Fruit fly (Drosophila melanogaster) whole organism, embryonic: ENCODE results near the gene Arc42.
A peak's percentile ranks its signal among the peaks of the same experiment; 100 is the strongest.

Experiments used
- CG11398 ChIP-seq: fragments of 200-800 bp; sonication (Bioruptor generic); optimal IDR thresholded peaks from 2 replicates; lab custom pipeline; 2016; ENCODE audit warnings: missing biosample characterization, missing genetic modification characterization
- CG13296 ChIP-seq: fragments of 200-800 bp; sonication (Bioruptor generic); optimal IDR thresholded peaks from 3 replicates; lab custom pipeline; 2018; ENCODE audit warnings: missing biosample characterization, mild to moderate bottlenecking, missing genetic modification characterization
- CG17186 ChIP-seq: fragments of 200-800 bp; sonication (Bioruptor generic); optimal IDR thresholded peaks from 3 replicates; lab custom pipeline; 2017; ENCODE audit warnings: missing biosample characterization, missing genetic modification reagents, missing genetic modification characterization
- CG2116 ChIP-seq: fragments of 200-800 bp; sonication (Bioruptor generic); optimal IDR thresholded peaks from 3 replicates; lab custom pipeline; 2018; ENCODE audit warnings: missing biosample characterization, mild to moderate bottlenecking, missing genetic modification characterization
- CG2889 ChIP-seq: fragments of 200-800 bp; sonication (Bioruptor generic); IDR thresholded peaks from 3 replicates; pipeline ENCODE4 v1.3.6; 2022; ENCODE audit warnings: missing biosample characterization, missing genetic modification characterization
- CG32772 ChIP-seq: fragments of 200-800 bp; sonication (Bioruptor generic); IDR thresholded peaks from 2 replicates; pipeline ENCODE4 v1.3.6; 2022; ENCODE audit warnings: missing biosample characterization, missing genetic modification characterization
- CG3281 ChIP-seq: fragments of 200-800 bp; sonication (Bioruptor generic); optimal IDR thresholded peaks from 3 replicates; lab custom pipeline; 2017; ENCODE audit warnings: missing biosample characterization, mild to moderate bottlenecking, missing genetic modification characterization
- CG34422 ChIP-seq: fragments of 200-800 bp; sonication (Bioruptor generic); IDR thresholded peaks from 3 replicates; pipeline ENCODE4 v1.3.6; 2022; ENCODE audit warnings: missing biosample characterization, missing genetic modification characterization
- CG7963 ChIP-seq: fragments of 200-800 bp; sonication (Bioruptor generic); IDR thresholded peaks from 3 replicates; pipeline ENCODE4 v1.3.6; 2022; ENCODE audit warnings: missing biosample characterization, missing genetic modification characterization; ENCODE audit not compliant: partially characterized antibody
- CG8089 ChIP-seq: fragments of 200-800 bp; sonication (Bioruptor generic); optimal IDR thresholded peaks from 3 replicates; lab custom pipeline; 2016; ENCODE audit warnings: missing biosample characterization, missing genetic modification characterization
- CG8388 ChIP-seq: fragments of 200-800 bp; sonication (Bioruptor generic); optimal IDR thresholded peaks from 2 replicates; lab custom pipeline; 2019; ENCODE audit warnings: missing biosample characterization, mild to moderate bottlenecking, missing genetic modification characterization, moderate library complexity
- CG8478 ChIP-seq: fragments of >200 bp; optimal IDR thresholded peaks from 2 replicates; lab custom pipeline; 2018
- CG9817 ChIP-seq: fragments of 200-800 bp; sonication (Bioruptor generic); optimal IDR thresholded peaks from 2 replicates; lab custom pipeline; 2018; ENCODE audit warnings: missing biosample characterization, mild to moderate bottlenecking, missing genetic modification characterization, moderate library complexity
- Dll ChIP-seq: fragments of 200-800 bp; sonication (Bioruptor generic); IDR thresholded peaks from 4 replicates; pipeline ENCODE4 v1.3.6; 2022; ENCODE audit warnings: missing biosample characterization, missing genetic modification characterization; ENCODE audit not compliant: partially characterized antibody
- Dref ChIP-seq: fragments of 200-800 bp; sonication (Bioruptor generic); IDR thresholded peaks from 2 replicates; pipeline ENCODE4 v1.3.6; 2022; ENCODE audit warnings: missing biosample characterization, missing genetic modification characterization
- Hr51 ChIP-seq, 2 experiments: fragments of 200-800 bp; sonication (Bioruptor generic); optimal IDR thresholded peaks; 2 replicates in 1 of 2; 3 replicates in 1 of 2; lab custom pipeline; 2016 to 2018; ENCODE audit warnings: missing biosample characterization in 2 of 2, missing genetic modification characterization in 2 of 2, mild to moderate bottlenecking in 1 of 2, moderate library complexity in 1 of 2
- MTF-1 ChIP-seq: fragments of 200-800 bp; sonication (Bioruptor generic); optimal IDR thresholded peaks from 2 replicates; lab custom pipeline; 2018; ENCODE audit warnings: missing biosample characterization, mild to moderate bottlenecking, missing genetic modification characterization, borderline replicate concordance
- Mrtf ChIP-seq: fragments of 200-800 bp; sonication (Bioruptor generic); IDR thresholded peaks from 3 replicates; pipeline ENCODE4 v1.3.6; 2022; ENCODE audit warnings: missing biosample characterization, missing genetic modification characterization
- Neu2 ChIP-seq: fragments of 200-800 bp; sonication (Bioruptor generic); optimal IDR thresholded peaks from 3 replicates; lab custom pipeline; 2016; ENCODE audit warnings: missing biosample characterization, missing genetic modification characterization, borderline replicate concordance
- Oli ChIP-seq: fragments of 200-800 bp; sonication (Bioruptor generic); optimal IDR thresholded peaks from 2 replicates; lab custom pipeline; 2018; ENCODE audit warnings: missing biosample characterization, mild to moderate bottlenecking, missing genetic modification characterization, moderate library complexity
- Six4 ChIP-seq: fragments of 200-800 bp; sonication (Bioruptor generic); optimal IDR thresholded peaks from 2 replicates; lab custom pipeline; 2016; ENCODE audit warnings: missing biosample characterization, missing genetic modification characterization
- Sry-β ChIP-seq: fragments of 200-800 bp; sonication (Bioruptor generic); optimal IDR thresholded peaks from 2 replicates; lab custom pipeline; 2018; ENCODE audit warnings: missing biosample characterization, mild to moderate bottlenecking, missing genetic modification characterization, moderate library complexity
- Sry-δ ChIP-seq: fragments of 200-800 bp; sonication (Bioruptor generic); optimal IDR thresholded peaks from 2 replicates; lab custom pipeline; 2016; ENCODE audit warnings: missing biosample characterization, missing genetic modification characterization
- TFAM ChIP-seq: fragments of 200-800 bp; sonication (Bioruptor generic); optimal IDR thresholded peaks from 2 replicates; lab custom pipeline; 2017; ENCODE audit warnings: missing biosample characterization, missing genetic modification characterization, inconsistent platforms
- Usf ChIP-seq: fragments of 200-800 bp; sonication (Bioruptor generic); optimal IDR thresholded peaks from 2 replicates; lab custom pipeline; 2017; ENCODE audit warnings: missing genotype, missing biosample characterization, missing genetic modification characterization
- Xrp1 ChIP-seq: fragments of 200-800 bp; sonication (Bioruptor generic); IDR thresholded peaks from 2 replicates; pipeline ENCODE4 v1.3.6; 2022; ENCODE audit warnings: missing biosample characterization, missing genetic modification characterization
- bcd ChIP-seq: fragments of 200-800 bp; sonication (Bioruptor generic); optimal IDR thresholded peaks from 2 replicates; lab custom pipeline; 2017; ENCODE audit warnings: missing biosample characterization, mild to moderate bottlenecking, missing genetic modification characterization
- bigmax ChIP-seq: fragments of 200-800 bp; sonication (Bioruptor generic); optimal IDR thresholded peaks from 2 replicates; lab custom pipeline; 2018; ENCODE audit warnings: missing biosample characterization, mild to moderate bottlenecking, missing genetic modification characterization
- btn ChIP-seq: fragments of 200-800 bp; sonication (Bioruptor generic); optimal IDR thresholded peaks from 2 replicates; lab custom pipeline; 2016; ENCODE audit warnings: missing biosample characterization, missing genetic modification characterization
- crp ChIP-seq, 2 experiments: fragments of 200-800 bp; sonication (Bioruptor generic); optimal IDR thresholded peaks; 2 replicates in 1 of 2; 3 replicates in 1 of 2; lab custom pipeline; 2017; ENCODE audit warnings: missing biosample characterization in 2 of 2, missing genetic modification characterization in 2 of 2, mild to moderate bottlenecking in 1 of 2, moderate library complexity in 1 of 2
- fu2 ChIP-seq: fragments of 200-800 bp; sonication (Bioruptor generic); optimal IDR thresholded peaks from 2 replicates; lab custom pipeline; 2016; ENCODE audit warnings: missing biosample characterization, missing genetic modification characterization
- gcm2 ChIP-seq: fragments of 200-800 bp; sonication (Bioruptor generic); optimal IDR thresholded peaks from 2 replicates; lab custom pipeline; 2016; ENCODE audit warnings: missing biosample characterization, missing genetic modification characterization
- gt ChIP-seq: fragments of 200-800 bp; sonication (Bioruptor generic); IDR thresholded peaks from 2 replicates; pipeline ENCODE4 v1.3.6; 2022; ENCODE audit warnings: missing biosample characterization, missing genetic modification characterization
- ham ChIP-seq: fragments of 200-800 bp; sonication (Bioruptor generic); IDR thresholded peaks from 2 replicates; pipeline ENCODE4 v1.3.6; 2022; ENCODE audit warnings: missing biosample characterization, missing genetic modification characterization
- hbn ChIP-seq: fragments of 200-800 bp; sonication (Bioruptor generic); IDR thresholded peaks from 2 replicates; pipeline ENCODE4 v1.3.6; 2022; ENCODE audit warnings: missing biosample characterization, missing genetic modification characterization; ENCODE audit not compliant: partially characterized antibody
- kay ChIP-seq: fragments of 200-800 bp; sonication (Bioruptor generic); optimal IDR thresholded peaks from 2 replicates; lab custom pipeline; 2016; ENCODE audit warnings: missing biosample characterization, missing genetic modification characterization
- ken ChIP-seq: fragments of 200-800 bp; sonication (Bioruptor generic); IDR thresholded peaks from 3 replicates; pipeline ENCODE4 v1.3.6; 2022; ENCODE audit warnings: missing biosample characterization, missing genetic modification characterization
- lmd ChIP-seq: fragments of 200-800 bp; sonication (Bioruptor generic); IDR thresholded peaks from 2 replicates; pipeline ENCODE4 v1.3.6; 2022; ENCODE audit warnings: missing biosample characterization, missing genetic modification characterization
- mld ChIP-seq: fragments of 200-800 bp; sonication (Bioruptor generic); IDR thresholded peaks from 3 replicates; pipeline ENCODE4 v1.3.6; 2022; ENCODE audit warnings: missing biosample characterization, missing genetic modification characterization; ENCODE audit not compliant: partially characterized antibody
- peb ChIP-seq: fragments of 200-800 bp; sonication (Bioruptor generic); IDR thresholded peaks from 2 replicates; pipeline ENCODE4 v1.3.6; 2022; ENCODE audit warnings: missing biosample characterization, missing genetic modification characterization
- pfk ChIP-seq: fragments of 200-800 bp; sonication (Bioruptor generic); optimal IDR thresholded peaks from 2 replicates; lab custom pipeline; 2018; ENCODE audit warnings: missing biosample characterization, mild to moderate bottlenecking, missing genetic modification characterization, moderate library complexity
- pho ChIP-seq: fragments of 200-800 bp; sonication (Bioruptor generic); optimal IDR thresholded peaks from 2 replicates; lab custom pipeline; 2016; ENCODE audit warnings: missing biosample characterization, missing genetic modification characterization
- repo ChIP-seq: fragments of 200-800 bp; sonication (Bioruptor generic); optimal IDR thresholded peaks from 2 replicates; lab custom pipeline; 2016; ENCODE audit warnings: missing biosample characterization, missing genetic modification characterization
- sc ChIP-seq, 3 experiments: fragments of >200 bp in 2 of 3; fragments of 200-800 bp in 1 of 3; sonication (Bioruptor generic) in 1 of 3; optimal IDR thresholded peaks; 2 replicates in 2 of 3; 3 replicates in 1 of 3; lab custom pipeline; 2017; ENCODE audit warnings: mild to moderate bottlenecking in 1 of 3, missing biosample characterization in 1 of 3, missing genetic modification characterization in 1 of 3, missing genetic modification reagents in 1 of 3
- stwl ChIP-seq: fragments of 200-800 bp; sonication (Bioruptor generic); optimal IDR thresholded peaks from 3 replicates; lab custom pipeline; 2018; ENCODE audit warnings: missing biosample characterization, mild to moderate bottlenecking, missing genetic modification characterization, moderate library complexity
- tgo ChIP-seq: fragments of 200-800 bp; sonication (Bioruptor generic); IDR thresholded peaks from 3 replicates; pipeline ENCODE4 v1.3.6; 2022; ENCODE audit warnings: missing biosample characterization, missing genetic modification characterization
- vvl ChIP-seq: fragments of 200-800 bp; sonication (Bioruptor generic); IDR thresholded peaks from 2 replicates; pipeline ENCODE4 v1.3.6; 2022; ENCODE audit warnings: missing biosample characterization, missing genetic modification characterization
- zfh2 ChIP-seq: fragments of 200-800 bp; sonication (Bioruptor generic); optimal IDR thresholded peaks from 2 replicates; lab custom pipeline; 2016; ENCODE audit warnings: missing biosample characterization, missing genetic modification characterization

The Arc42 gene

DNA sequence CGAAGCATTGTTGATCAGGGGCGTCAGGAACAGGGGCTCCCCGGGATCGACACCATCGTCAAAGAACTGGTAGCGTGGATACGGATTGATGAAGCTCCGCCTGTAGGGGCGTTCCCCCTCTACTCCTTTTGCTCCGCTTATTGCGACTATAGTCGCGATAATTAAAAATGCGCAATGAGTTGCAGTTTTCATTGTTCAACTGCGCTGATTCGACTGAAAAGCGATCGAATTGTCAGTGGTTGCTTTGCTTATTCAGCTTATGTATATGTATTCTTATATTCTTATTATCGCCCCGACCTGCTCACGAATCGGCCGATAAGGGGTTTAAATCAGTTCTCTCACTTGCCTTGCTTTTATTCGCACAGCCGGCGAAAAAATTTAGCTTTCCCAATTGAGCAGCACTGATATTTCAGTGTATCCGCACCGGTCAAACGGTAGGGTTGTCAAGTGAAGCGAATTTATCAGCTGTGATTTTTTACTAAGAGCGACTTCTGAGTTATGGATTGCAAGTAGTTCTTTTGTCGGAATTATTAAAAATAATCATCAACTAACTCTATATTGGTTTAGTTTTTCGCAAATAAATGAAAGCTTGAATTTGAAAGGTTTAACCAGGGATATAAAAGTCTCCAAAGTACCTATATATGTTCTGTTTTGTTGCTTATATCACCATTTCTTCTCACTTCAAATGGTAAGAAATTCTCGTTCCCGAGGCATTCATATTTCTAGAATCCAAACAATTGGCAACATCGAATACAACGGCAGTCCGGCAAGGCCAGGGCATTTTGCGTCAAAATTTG lies 13.4 kb upstream of the Arc42 start, which contains the start of the genes CG4572 and CG4686 (continued):
- TF ChIP-seq hbn, result no peak
- peak; percentile 62 for TF ChIP-seq CG8388 (GFP tag; lab: Kevin White, UChicago)
- TF ChIP-seq CG17186 (GFP tag; lab: Kevin White, UChicago), result peak; percentile 39
- no peak for TF ChIP-seq bigmax
- no peak for TF ChIP-seq Neu2 (GFP tag; lab: Kevin White, UChicago)
- peak; percentile 71 for TF ChIP-seq Xrp1 (GFP tag; lab: Robert Waterston, UW)
- peak; percentile 78 for TF ChIP-seq CG3281 (GFP tag; lab: Kevin White, UChicago)
- peak; percentile 62 for TF ChIP-seq CG11398 (GFP tag; lab: Kevin White, UChicago)
- TF ChIP-seq Dref (GFP tag; lab: Robert Waterston, UW), result peak; percentile 23; the same call in 1 of the 2 replicates
- TF ChIP-seq pfk (GFP tag; lab: Kevin White, UChicago), result no peak
- TF ChIP-seq Dll (GFP tag; lab: Robert Waterston, UW), result peak; percentile 56; the same call in 1 of the 4 replicates
- TF ChIP-seq bcd, result peak; percentile 59
- TF ChIP-seq crp (GFP tag; optimal IDR thresholded peaks at IDR 0.05; lab: Kevin White, UChicago), result peak; percentile 65 to 86
- TF ChIP-seq Hr51 (GFP tag; optimal IDR thresholded peaks at IDR 0.05; lab: Kevin White, UChicago), result peak; percentile 57 to 77
- TF ChIP-seq tgo (GFP tag; lab: Robert Waterston, UW), result peak; percentile 80
- peak; percentile 70 for TF ChIP-seq Oli (tag; lab: Kevin White, UChicago)
- peak; percentile 83 for TF ChIP-seq lmd (GFP tag; lab: Robert Waterston, UW)
- TF ChIP-seq Six4, result peak; percentile 57
- no peak; the same call in 2 of the 3 replicates for TF ChIP-seq Mrtf (GFP tag; lab: Robert Waterston, UW)
- peak; percentile 85 for TF ChIP-seq CG34422 (GFP tag; lab: Robert Waterston, UW)
- peak; percentile 80 for TF ChIP-seq fu2 (GFP tag; lab: Kevin White, UChicago)
- peak; percentile 71; the same call in 1 of the 2 replicates for TF ChIP-seq vvl (GFP tag; lab: Robert Waterston, UW)
- TF ChIP-seq sc (optimal IDR thresholded peaks at IDR 0.05; lab: Kevin White, UChicago), result no peak
- TF ChIP-seq sc (GFP tag; optimal IDR thresholded peaks at IDR 0.05; lab: Kevin White, UChicago), result peak; percentile 22
- peak; percentile 54; the same call in 1 of the 3 replicates for TF ChIP-seq ken (GFP tag; lab: Robert Waterston, UW)
- TF ChIP-seq mld (GFP tag; lab: Robert Waterston, UW), result no peak
- peak; percentile 84 for TF ChIP-seq Sry-β (GFP tag; lab: Kevin White, UChicago)
- no peak for TF ChIP-seq MTF-1 (GFP tag; lab: Kevin White, UChicago)
- TF ChIP-seq CG8478 (lab: Kevin White, UChicago), result no peak
- TF ChIP-seq CG2889 (GFP tag; lab: Robert Waterston, UW), result no peak
- TF ChIP-seq CG9817 (tag; lab: Kevin White, UChicago), result peak; percentile 81
- peak; percentile 7 for TF ChIP-seq gcm2 (GFP tag; lab: Kevin White, UChicago)
- no peak for TF ChIP-seq ham (GFP tag; lab: Robert Waterston, UW)
- no peak for TF ChIP-seq TFAM
- TF ChIP-seq btn (GFP tag; lab: Kevin White, UChicago), result peak; percentile 19
- 0 out of 2 replicates have a peak, but pooled peaks have one; percentile 35 for TF ChIP-seq peb (GFP tag; lab: Robert Waterston, UW)
- peak; percentile 22; the same call in 1 of the 2 replicates for TF ChIP-seq gt (GFP tag; lab: Robert Waterston, UW)
- peak; percentile 66 for TF ChIP-seq stwl (tag; lab: Kevin White, UChicago)
- TF ChIP-seq repo (GFP tag; lab: Kevin White, UChicago), result peak; percentile 67
- TF ChIP-seq CG2116 (GFP tag; lab: Kevin White, UChicago), result peak; percentile 68
- peak; percentile 55 for TF ChIP-seq Sry-δ (GFP tag; lab: Kevin White, UChicago)
- TF ChIP-seq CG8089, result peak; percentile 34
- no peak for TF ChIP-seq kay
- TF ChIP-seq Usf (GFP tag; lab: Kevin White, UChicago), result peak; percentile 66
- TF ChIP-seq pho (GFP tag; lab: Kevin White, UChicago), result peak; percentile 90
- TF ChIP-seq CG32772, result peak; percentile 59
- no peak for TF ChIP-seq CG7963
- TF ChIP-seq zfh2 (GFP tag; lab: Kevin White, UChicago), result peak; percentile 82
- TF ChIP-seq CG13296 (GFP tag; lab: Kevin White, UChicago), result peak; percentile 63
